Fruit fly (Drosophila melanogaster): ENCODE measurements around the gene Ptpmeg.

The Ptpmeg gene

dm6 chr3L:291583-292145 is 36.2 kb upstream of the Ptpmeg start (continued):
- TF ChIP-seq bbx (GFP tag; IDR thresholded peaks at IDR 0.05; ENCODE audit: partially characterized antibody): 0 out of 2 replicates have a peak, but pooled peaks have one; percentile 16
- TF ChIP-seq pros (GFP tag; optimal IDR thresholded peaks at IDR 0.05): peak; percentile 0
- TF ChIP-seq slbo (GFP tag; IDR thresholded peaks at IDR 0.05): no peak
- 0 out of 2 replicates have a peak, but pooled peaks have one; percentile 9 for TF ChIP-seq crol (GFP tag; IDR thresholded peaks at IDR 0.05)
- TF ChIP-seq CTCF (GFP tag; optimal IDR thresholded peaks at IDR 0.05): no peak

DNA sequence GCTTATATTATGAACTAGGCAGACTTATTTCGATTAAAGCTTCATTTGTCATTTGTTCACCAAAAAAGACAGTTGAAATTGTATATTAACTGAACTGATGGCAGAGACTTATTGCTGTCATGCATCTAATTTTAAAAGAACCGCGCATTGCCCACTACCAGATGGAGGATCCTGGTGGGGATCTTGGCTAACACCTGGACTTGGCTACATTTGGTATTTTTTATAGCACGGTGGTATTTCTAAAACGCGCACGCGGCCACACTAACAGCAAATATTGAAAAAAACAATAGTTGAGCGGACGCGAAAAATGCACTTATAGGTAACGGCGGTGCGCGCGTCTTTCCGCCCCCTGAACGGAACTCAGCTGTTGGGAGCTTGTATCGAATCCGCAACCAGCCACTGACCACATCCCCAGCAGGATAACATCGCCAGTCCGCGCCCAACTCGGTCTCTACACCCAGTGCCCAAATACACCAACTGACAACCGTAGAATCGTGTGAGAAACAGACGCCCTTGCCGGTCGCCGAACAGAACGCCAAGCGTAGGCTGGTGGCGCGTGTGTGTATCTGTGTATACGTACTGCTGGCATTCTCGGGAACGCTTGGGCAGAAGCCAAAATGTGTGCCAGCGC is 35.6 kb upstream of the Ptpmeg start:
- TF ChIP-seq CG4854 (GFP tag; optimal IDR thresholded peaks at IDR 0.05) (peak; percentile 80), CG34422 (GFP tag; IDR thresholded peaks at IDR 0.05) (peak; percentile 83; the same call in 1 of the 3 replicates), CG43689 (GFP tag; IDR thresholded peaks at IDR 0.05) (no peak), CG3281 (GFP tag; optimal IDR thresholded peaks at IDR 0.05) (peak; percentile 39), ato (GFP tag; IDR thresholded peaks at IDR 0.05; ENCODE audit: partially characterized antibody) (no peak), CG5180 (GFP tag; optimal IDR thresholded peaks at IDR 0.05) (no peak), Elba2 (GFP tag; optimal IDR thresholded peaks at IDR 0.05) (peak; percentile 59), chm (GFP tag; IDR thresholded peaks at IDR 0.05) (peak; percentile 64; the same call in 1 of the 2 replicates), cato (GFP tag; optimal IDR thresholded peaks at IDR 0.05; ENCODE audit: borderline replicate concordance) (no peak), PHDP (tag; optimal IDR thresholded peaks at IDR 0.05) (no peak), ind (GFP tag; optimal IDR thresholded peaks at IDR 0.05) (no peak), sob (GFP tag; IDR thresholded peaks at IDR 0.05) (peak; percentile 41), CG9797 (GFP tag; optimal IDR thresholded peaks at IDR 0.05) (peak; percentile 97), CG10209 (GFP tag; optimal IDR thresholded peaks at IDR 0.05) (peak; percentile 10), CG18619 (GFP tag; optimal IDR thresholded peaks at IDR 0.05) (no peak), CG13624 (GFP tag; optimal IDR thresholded peaks at IDR 0.05) (peak; percentile 28), TFAM (GFP tag; optimal IDR thresholded peaks at IDR 0.05) (no peak), oc (tag; optimal IDR thresholded peaks at IDR 0.05) (no peak), gro (GFP tag; optimal IDR thresholded peaks at IDR 0.05) (peak; percentile 46), CG6254 (GFP tag; optimal IDR thresholded peaks at IDR 0.05) (peak; percentile 28), grau (tag; optimal IDR thresholded peaks at IDR 0.05) (no peak), zfh2 (GFP tag; optimal IDR thresholded peaks at IDR 0.05) (no peak), gsb (GFP tag; IDR thresholded peaks at IDR 0.05) (no peak), sima (GFP tag; optimal IDR thresholded peaks at IDR 0.05) (no peak), Dek (tag; optimal IDR thresholded peaks at IDR 0.05) (peak; percentile 52), CG17912 (GFP tag; optimal IDR thresholded peaks at IDR 0.05) (no peak), CG13775 (GFP tag; optimal IDR thresholded peaks at IDR 0.05) (no peak), pum (GFP tag; optimal IDR thresholded peaks at IDR 0.05) (no peak), CG13894 (tag; optimal IDR thresholded peaks at IDR 0.05) (peak; percentile 5), CG17568 (GFP tag; optimal IDR thresholded peaks at IDR 0.05) (no peak), D19B (GFP tag; optimal IDR thresholded peaks at IDR 0.05) (no peak), lola (GFP tag; optimal IDR thresholded peaks at IDR 0.05) (no peak), sqz (GFP tag; optimal IDR thresholded peaks at IDR 0.05) (peak; percentile 91), CG7987 (GFP tag; optimal IDR thresholded peaks at IDR 0.05) (peak; percentile 38), Ptx1 (GFP tag; IDR thresholded peaks at IDR 0.05) (no peak), Lhr (GFP tag; optimal IDR thresholded peaks at IDR 0.05) (peak; percentile 81), inv (GFP tag; IDR thresholded peaks at IDR 0.05; ENCODE audit: partially characterized antibody) (no peak), CG4360 (GFP tag; IDR thresholded peaks at IDR 0.05) (peak; percentile 9), Jarid2 (GFP tag; optimal IDR thresholded peaks at IDR 0.05) (peak; percentile 66), sens (GFP tag) (peak; percentile 44), CG30403 (GFP tag; optimal IDR thresholded peaks at IDR 0.05) (no peak), vvl (GFP tag; IDR thresholded peaks at IDR 0.05) (peak; percentile 54), CG8924 (tag; optimal IDR thresholded peaks at IDR 0.05) (peak; percentile 63)

Data from whole organism, embryonic.